Worm (Caenorhabditis elegans) whole organism, L3 larva: ENCODE data around the gene tbc-16.

Experiments
- egl-5 ChIP-seq: fragments of 150-350 bp; optimal IDR thresholded peaks from 2 replicates; lab custom pipeline; 2017; ENCODE audit warnings: missing biosample characterization, missing genetic modification reagents, missing genetic modification characterization, inconsistent platforms
- fkh-2 ChIP-seq: fragments of 150-350 bp; optimal IDR thresholded peaks from 2 replicates; lab custom pipeline; 2014; ENCODE audit warnings: missing biosample characterization, missing genetic modification reagents, missing genetic modification characterization
- nhr-12 ChIP-seq: fragments of 150-350 bp; optimal IDR thresholded peaks from 2 replicates; lab custom pipeline; 2014; ENCODE audit warnings: missing biosample characterization, missing genetic modification characterization
- nhr-23 ChIP-seq: fragments of 150-350 bp; optimal IDR thresholded peaks from 2 replicates; lab custom pipeline; 2014; ENCODE audit warnings: missing biosample characterization, missing genetic modification reagents, missing genetic modification characterization
- nhr-76 ChIP-seq: fragments of 150-350 bp; sonication (generic microtip); optimal IDR thresholded peaks from 5 replicates; lab custom pipeline; 2014; ENCODE audit warnings: missing biosample characterization, missing genetic modification characterization
- pqm-1 ChIP-seq: fragments of 150-350 bp; optimal IDR thresholded peaks from 2 replicates; lab custom pipeline; 2017; ENCODE audit warnings: missing biosample characterization, missing genetic modification characterization, inconsistent platforms
- sea-2 ChIP-seq: fragments of 150-350 bp; sonication (generic microtip); optimal IDR thresholded peaks from 4 replicates; lab custom pipeline; 2014; ENCODE audit warnings: missing biosample characterization, missing genetic modification reagents, missing genetic modification characterization
- unc-39 ChIP-seq: sonication (generic microtip); optimal IDR thresholded peaks from 4 replicates; lab custom pipeline; 2017; ENCODE audit warnings: missing biosample characterization, missing genetic modification characterization
- zag-1 ChIP-seq: fragments of 150-350 bp; optimal IDR thresholded peaks from 2 replicates; lab custom pipeline; 2014; ENCODE audit warnings: missing biosample characterization, missing genetic modification characterization

Gene tbc-16

DNA sequence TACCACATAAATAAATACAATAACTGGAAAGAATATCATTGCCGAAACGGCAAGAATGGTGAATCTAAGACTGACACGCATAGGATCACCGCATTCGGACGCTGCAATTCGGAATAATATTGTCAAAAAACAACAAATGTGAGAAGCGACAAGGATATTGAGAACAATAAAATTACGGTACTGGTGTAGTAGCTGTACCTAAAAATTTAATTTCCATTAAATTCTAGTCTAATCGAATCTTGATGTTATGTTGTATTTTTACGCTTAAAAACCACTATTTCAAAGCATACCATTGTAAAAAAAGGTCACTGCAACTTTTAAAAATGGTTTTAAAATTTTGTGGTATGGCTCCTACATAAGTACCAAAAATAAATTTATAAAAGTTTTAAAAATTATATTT is 51.6 kb downstream of the tbc-16 start, which contains the start of gene mig-23:
Gene mig-23 (minus strand): TSS at position 101 of the 400 bp plus-strand sequence.
- no peak for TF ChIP-seq zag-1 (tag; lab: Kevin White, UChicago)
- TF ChIP-seq nhr-12, result no peak
- no peak for TF ChIP-seq pqm-1 (tag; lab: Kevin White, UChicago)
- no peak for TF ChIP-seq egl-5 (tag; lab: Kevin White, UChicago)
- TF ChIP-seq fkh-2, result no peak
- TF ChIP-seq nhr-76 (tag; lab: Kevin White, UChicago), result no peak
- no peak for TF ChIP-seq nhr-23
- no peak for TF ChIP-seq sea-2 (GFP tag; lab: Kevin White, UChicago)
- TF ChIP-seq unc-39 (tag; lab: Kevin White, UChicago), result no peak
